Worm (Caenorhabditis elegans): ENCODE measurements around the gene let-754.

DNA sequence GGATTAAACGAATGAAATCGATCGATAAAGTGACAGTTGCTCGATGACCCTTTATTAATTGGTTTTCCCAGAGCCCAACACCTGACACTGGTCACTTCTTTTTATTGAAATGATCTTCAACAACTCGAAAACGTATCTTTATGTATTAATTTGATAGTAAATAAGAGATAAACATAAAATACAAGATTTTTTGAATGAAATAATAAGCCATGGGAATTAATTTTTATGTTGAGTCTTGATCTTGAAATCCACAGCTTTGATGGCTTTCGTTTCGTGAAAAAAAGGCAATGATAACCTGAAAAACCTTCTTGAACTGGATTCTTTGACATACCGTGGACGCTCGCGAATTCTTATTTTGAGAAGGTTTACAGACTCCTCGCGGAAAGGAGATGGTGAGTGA is 45.6 kb downstream of the let-754 start, which contains the start of gene pcp-5:
- TF ChIP-seq zim-3 (tag; optimal IDR thresholded peaks at IDR 0.05) (no peak), Y79H2A.3 (GFP tag; conservative IDR thresholded peaks at IDR 0.05) (no peak), snpc-3.4 (tag; optimal IDR thresholded peaks at IDR 0.05) (no peak), rpc-1 (optimal IDR thresholded peaks at IDR 0.05) (no peak), rpc-1 (tag; optimal IDR thresholded peaks at IDR 0.05) (no peak), ama-1 (optimal IDR thresholded peaks at IDR 0.05) (no peak), ama-1 (GFP tag; optimal IDR thresholded peaks at IDR 0.05) (no peak), nhr-120 (GFP tag; IDR thresholded peaks at IDR 0.05) (no peak), die-1 (tag; optimal IDR thresholded peaks at IDR 0.05) (no peak), sea-2 (GFP tag; IDR thresholded peaks at IDR 0.05) (no peak), bed-2 (GFP tag; IDR thresholded peaks at IDR 0.05) (no peak), C06A6.2 (GFP tag; conservative IDR thresholded peaks at IDR 0.05) (no peak)

All from whole organism, young adult.